Fruit fly (Drosophila melanogaster) whole organism, embryonic: ENCODE measurements around the gene Trim9.

ENCODE experiments used
- Atf3 ChIP-seq: fragments of 200-800 bp; sonication (Bioruptor generic); optimal IDR thresholded peaks from 3 replicates; lab custom pipeline; 2016; ENCODE audit warnings: missing biosample characterization, missing genetic modification characterization
- Bteb2 ChIP-seq: fragments of 200-800 bp; sonication (Bioruptor generic); optimal IDR thresholded peaks from 2 replicates; lab custom pipeline; 2016; ENCODE audit warnings: missing biosample characterization, missing genetic modification characterization
- CG10267 ChIP-seq: fragments of 200-800 bp; sonication (Bioruptor generic); optimal IDR thresholded peaks from 2 replicates; lab custom pipeline; 2018; ENCODE audit warnings: missing biosample characterization, mild to moderate bottlenecking, missing genetic modification characterization, moderate library complexity
- CG11247 ChIP-seq: fragments of 200-800 bp; sonication (Bioruptor generic); IDR thresholded peaks from 2 replicates; pipeline ENCODE4 v1.3.6; 2022; ENCODE audit warnings: missing biosample characterization, missing genetic modification characterization
- CG11560 ChIP-seq: fragments of 200-800 bp; sonication (Bioruptor generic); IDR thresholded peaks from 3 replicates; pipeline ENCODE4 v1.3.6; 2022; ENCODE audit warnings: missing biosample characterization, missing genetic modification characterization
- CG12155 ChIP-seq: fragments of 200-800 bp; sonication (Bioruptor generic); optimal IDR thresholded peaks from 3 replicates; lab custom pipeline; 2016; ENCODE audit warnings: missing biosample characterization, missing genetic modification characterization
- CG14014 ChIP-seq: fragments of 200-800 bp; sonication (Bioruptor generic); IDR thresholded peaks from 2 replicates; pipeline ENCODE4 v1.3.6; 2022; ENCODE audit warnings: missing biosample characterization, missing genetic modification characterization
- CG15011 ChIP-seq: fragments of 200-800 bp; sonication (Bioruptor generic); optimal IDR thresholded peaks from 3 replicates; lab custom pipeline; 2018; ENCODE audit warnings: missing biosample characterization, mild to moderate bottlenecking, missing genetic modification characterization
- CG16779 ChIP-seq: fragments of 200-800 bp; sonication (Bioruptor generic); IDR thresholded peaks from 2 replicates; pipeline ENCODE4 v1.3.6; 2022; ENCODE audit warnings: missing biosample characterization, missing genetic modification characterization
- CG17361 ChIP-seq: fragments of 200-800 bp; sonication (Bioruptor generic); IDR thresholded peaks from 3 replicates; pipeline ENCODE4 v1.3.6; 2022; ENCODE audit warnings: missing biosample characterization, missing genetic modification characterization
- CG3407 ChIP-seq: fragments of 200-800 bp; sonication (Bioruptor generic); optimal IDR thresholded peaks from 2 replicates; lab custom pipeline; 2018; ENCODE audit warnings: missing biosample characterization, mild to moderate bottlenecking, missing genetic modification characterization
- CG43689 ChIP-seq: fragments of 200-800 bp; sonication (Bioruptor generic); IDR thresholded peaks from 2 replicates; pipeline ENCODE4 v1.3.6; 2022; ENCODE audit warnings: missing biosample characterization, missing genetic modification characterization
- CG6272 ChIP-seq: fragments of 200-800 bp; sonication (Bioruptor generic); IDR thresholded peaks from 2 replicates; pipeline ENCODE4 v1.3.6; 2022; ENCODE audit warnings: missing biosample characterization, missing genetic modification characterization
- CG6689 ChIP-seq: fragments of 200-800 bp; sonication (Bioruptor generic); IDR thresholded peaks from 2 replicates; pipeline ENCODE4 v1.3.6; 2022; ENCODE audit warnings: missing biosample characterization, missing genetic modification characterization
- CG7987 ChIP-seq: fragments of 200-800 bp; sonication (Bioruptor generic); optimal IDR thresholded peaks from 2 replicates; lab custom pipeline; 2018; ENCODE audit warnings: missing biosample characterization, mild to moderate bottlenecking, missing genetic modification characterization, moderate library complexity
- CG8388 ChIP-seq: fragments of 200-800 bp; sonication (Bioruptor generic); optimal IDR thresholded peaks from 2 replicates; lab custom pipeline; 2019; ENCODE audit warnings: missing biosample characterization, mild to moderate bottlenecking, missing genetic modification characterization, moderate library complexity
- CG8765 ChIP-seq: fragments of 200-800 bp; sonication (Bioruptor generic); IDR thresholded peaks from 2 replicates; pipeline ENCODE4 v1.3.6; 2022; ENCODE audit warnings: missing biosample characterization, missing genetic modification characterization
- Dfd ChIP-seq, 2 experiments: fragments of >200 bp; optimal IDR thresholded peaks; 2 replicates each; lab custom pipeline; 2017; ENCODE audit warnings: missing biosample characterization in 2 of 2, missing genetic modification characterization in 2 of 2
- Doc2 ChIP-seq: fragments of 200-800 bp; sonication (Bioruptor generic); IDR thresholded peaks from 2 replicates; pipeline ENCODE4 v1.3.6; 2022; ENCODE audit warnings: missing biosample characterization, missing genetic modification characterization
- ERR ChIP-seq: fragments of 200-800 bp; sonication (Bioruptor generic); optimal IDR thresholded peaks from 2 replicates; lab custom pipeline; 2016; ENCODE audit warnings: missing biosample characterization, missing genetic modification characterization
- Elba2 ChIP-seq: fragments of 200-800 bp; sonication (Bioruptor generic); optimal IDR thresholded peaks from 3 replicates; lab custom pipeline; 2016; ENCODE audit warnings: missing biosample characterization, missing genetic modification characterization
- H15 ChIP-seq: fragments of 200-800 bp; sonication (Bioruptor generic); IDR thresholded peaks from 3 replicates; pipeline ENCODE4 v1.3.6; 2022; ENCODE audit warnings: missing biosample characterization, missing genetic modification characterization
- Hr3 ChIP-seq: fragments of 200-800 bp; sonication (Bioruptor generic); optimal IDR thresholded peaks from 3 replicates; lab custom pipeline; 2016; ENCODE audit warnings: missing biosample characterization, missing genetic modification characterization
- Meics ChIP-seq: fragments of 200-800 bp; sonication (Bioruptor generic); optimal IDR thresholded peaks from 2 replicates; lab custom pipeline; 2017; ENCODE audit warnings: missing biosample characterization, mild to moderate bottlenecking, missing genetic modification characterization
- Myb ChIP-seq: fragments of 200-800 bp; sonication (Bioruptor generic); optimal IDR thresholded peaks from 2 replicates; lab custom pipeline; 2016; ENCODE audit warnings: missing biosample characterization, missing genetic modification characterization
- Opbp ChIP-seq: fragments of 200-800 bp; sonication (Bioruptor generic); IDR thresholded peaks from 3 replicates; pipeline ENCODE4 v1.3.6; 2022; ENCODE audit warnings: missing biosample characterization, missing genetic modification characterization; ENCODE audit not compliant: partially characterized antibody
- Spps ChIP-seq: fragments of 200-800 bp; sonication (Bioruptor generic); optimal IDR thresholded peaks from 2 replicates; lab custom pipeline; 2018; ENCODE audit warnings: missing biosample characterization, mild to moderate bottlenecking, missing genetic modification characterization
- crc ChIP-seq: fragments of 200-800 bp; sonication (Bioruptor generic); optimal IDR thresholded peaks from 2 replicates; lab custom pipeline; 2016; ENCODE audit warnings: missing biosample characterization, missing genetic modification characterization
- disco-r ChIP-seq: fragments of 200-800 bp; sonication (Bioruptor generic); optimal IDR thresholded peaks from 2 replicates; lab custom pipeline; 2016; ENCODE audit warnings: missing biosample characterization, missing genetic modification characterization
- dpn ChIP-seq, 2 experiments: fragments of 200-800 bp; sonication (Bioruptor generic); optimal IDR thresholded peaks; 3 replicates each; lab custom pipeline; 2016; ENCODE audit warnings: missing biosample characterization in 2 of 2, missing genetic modification characterization in 2 of 2
- eyg ChIP-seq: fragments of 200-800 bp; sonication (Bioruptor generic); optimal IDR thresholded peaks from 3 replicates; lab custom pipeline; 2016; ENCODE audit warnings: missing biosample characterization, missing genetic modification characterization
- fd3F ChIP-seq: fragments of 200-800 bp; sonication (Bioruptor generic); optimal IDR thresholded peaks from 2 replicates; lab custom pipeline; 2018; ENCODE audit warnings: missing biosample characterization, mild to moderate bottlenecking, missing genetic modification characterization, moderate library complexity
- gce ChIP-seq: fragments of 200-800 bp; sonication (Bioruptor generic); IDR thresholded peaks from 3 replicates; pipeline ENCODE4 v1.3.6; 2022; ENCODE audit warnings: missing biosample characterization, missing genetic modification characterization
- gem ChIP-seq: fragments of 200-800 bp; sonication (Bioruptor generic); optimal IDR thresholded peaks from 2 replicates; lab custom pipeline; 2019; ENCODE audit warnings: missing biosample characterization, mild to moderate bottlenecking, missing genetic modification characterization, moderate library complexity
- hbn ChIP-seq: fragments of 200-800 bp; sonication (Bioruptor generic); IDR thresholded peaks from 2 replicates; pipeline ENCODE4 v1.3.6; 2022; ENCODE audit warnings: missing biosample characterization, missing genetic modification characterization; ENCODE audit not compliant: partially characterized antibody
- kah ChIP-seq: fragments of 200-800 bp; sonication (Bioruptor generic); optimal IDR thresholded peaks from 2 replicates; lab custom pipeline; 2018; ENCODE audit warnings: missing biosample characterization, mild to moderate bottlenecking, missing genetic modification characterization
- klu ChIP-seq: fragments of 200-800 bp; sonication (Bioruptor generic); IDR thresholded peaks from 2 replicates; pipeline ENCODE4 v1.3.6; 2022; ENCODE audit warnings: missing biosample characterization, missing genetic modification characterization
- lbe ChIP-seq: fragments of 200-800 bp; sonication (Bioruptor generic); optimal IDR thresholded peaks from 2 replicates; lab custom pipeline; 2016; ENCODE audit warnings: missing biosample characterization, mild to moderate bottlenecking, missing genetic modification characterization
- maf-S ChIP-seq: fragments of 200-800 bp; sonication (Bioruptor generic); optimal IDR thresholded peaks from 2 replicates; lab custom pipeline; 2016; ENCODE audit warnings: missing biosample characterization, missing genetic modification characterization
- mld ChIP-seq: fragments of 200-800 bp; sonication (Bioruptor generic); IDR thresholded peaks from 3 replicates; pipeline ENCODE4 v1.3.6; 2022; ENCODE audit warnings: missing biosample characterization, missing genetic modification characterization; ENCODE audit not compliant: partially characterized antibody
- nau ChIP-seq: fragments of 200-800 bp; sonication (Bioruptor generic); optimal IDR thresholded peaks from 3 replicates; lab custom pipeline; 2017; ENCODE audit warnings: missing biosample characterization, mild to moderate bottlenecking, missing genetic modification characterization, missing genetic modification reagents
- nerfin-1 ChIP-seq: fragments of 200-800 bp; sonication (Bioruptor generic); optimal IDR thresholded peaks from 3 replicates; lab custom pipeline; 2019; ENCODE audit warnings: missing biosample characterization, mild to moderate bottlenecking, missing genetic modification characterization, moderate library complexity
- pan ChIP-seq, 4 experiments: fragments of >200 bp in 3 of 4; fragments of 200-800 bp in 1 of 4; sonication (Bioruptor generic) in 1 of 4; optimal IDR thresholded peaks in 3 of 4; IDR thresholded peaks in 1 of 4; 2 replicates each; pipeline versions ENCODE4 v1.3.6 to Lab custom; 2017 to 2022; ENCODE audit warnings: missing biosample characterization in 2 of 4, missing genetic modification characterization in 2 of 4, mixed read lengths in 1 of 4
- sc ChIP-seq, 3 experiments: fragments of >200 bp in 2 of 3; fragments of 200-800 bp in 1 of 3; sonication (Bioruptor generic) in 1 of 3; optimal IDR thresholded peaks; 2 replicates in 2 of 3; 3 replicates in 1 of 3; lab custom pipeline; 2017; ENCODE audit warnings: mild to moderate bottlenecking in 1 of 3, missing biosample characterization in 1 of 3, missing genetic modification characterization in 1 of 3, missing genetic modification reagents in 1 of 3
- slbo ChIP-seq: fragments of 200-800 bp; sonication (Bioruptor generic); IDR thresholded peaks from 2 replicates; pipeline ENCODE4 v1.3.6; 2022; ENCODE audit warnings: missing biosample characterization, missing genetic modification characterization
- slou ChIP-seq: fragments of 200-800 bp; sonication (Bioruptor generic); optimal IDR thresholded peaks from 3 replicates; lab custom pipeline; 2016; ENCODE audit warnings: missing biosample characterization, missing genetic modification characterization
- sug ChIP-seq: fragments of 200-800 bp; optimal IDR thresholded peaks from 2 replicates; lab custom pipeline; 2019; ENCODE audit warnings: missing biosample characterization, mild to moderate bottlenecking, missing genetic modification characterization, moderate library complexity
- tap ChIP-seq: fragments of 200-800 bp; optimal IDR thresholded peaks from 3 replicates; lab custom pipeline; 2019; ENCODE audit warnings: missing biosample characterization, mild to moderate bottlenecking, missing genetic modification characterization, moderate library complexity
- zfh2 ChIP-seq: fragments of 200-800 bp; sonication (Bioruptor generic); optimal IDR thresholded peaks from 2 replicates; lab custom pipeline; 2016; ENCODE audit warnings: missing biosample characterization, missing genetic modification characterization

The Trim9 gene

dm6 chr2L:10543048-10543752, 1.5 kb upstream of the Trim9 start (continued):
- TF ChIP-seq nerfin-1 (tag; lab: Kevin White, UChicago), result peak; percentile 39
- TF ChIP-seq CG15011, result no peak
- no peak for TF ChIP-seq mld
- TF ChIP-seq Atf3, result no peak
- no peak for TF ChIP-seq maf-S (GFP tag; lab: Kevin White, UChicago)
- TF ChIP-seq disco-r (GFP tag; lab: Kevin White, UChicago), result no peak
- no peak for TF ChIP-seq Opbp (GFP tag; lab: Robert Waterston, UW)
- no peak for TF ChIP-seq CG7987
- peak; percentile 18 for TF ChIP-seq CG3407 (GFP tag; lab: Kevin White, UChicago)
- TF ChIP-seq CG12155 (GFP tag; lab: Kevin White, UChicago), result peak; percentile 19
- no peak for TF ChIP-seq CG6272 (GFP tag; lab: Robert Waterston, UW)
- TF ChIP-seq Meics (GFP tag; lab: Kevin White, UChicago), result no peak
- TF ChIP-seq kah (GFP tag; lab: Kevin White, UChicago), result no peak
- no peak for TF ChIP-seq klu (GFP tag; lab: Robert Waterston, UW)
- no peak for TF ChIP-seq CG8765
- TF ChIP-seq CG6689, result peak; percentile 70
- no peak for TF ChIP-seq CG11247 (GFP tag; lab: Robert Waterston, UW)
- no peak for TF ChIP-seq Dfd (GFP tag; optimal IDR thresholded peaks at IDR 0.05; lab: Kevin White, UChicago)
- TF ChIP-seq CG11560 (tag; lab: Robert Waterston, UW), result no peak
- TF ChIP-seq CG43689, result no peak
- no peak for TF ChIP-seq pan (optimal IDR thresholded peaks at IDR 0.05; lab: Kevin White, UChicago)
- peak in 1 of 2 experiments; percentile 33 for TF ChIP-seq pan (GFP tag; optimal IDR thresholded peaks at IDR 0.05 in 1 of 2, IDR thresholded peaks at IDR 0.05 in 1 of 2)
- TF ChIP-seq CG14014, result no peak
- no peak for TF ChIP-seq crc
- TF ChIP-seq Myb (GFP tag; lab: Kevin White, UChicago), result no peak
- TF ChIP-seq Hr3 (GFP tag; lab: Kevin White, UChicago), result peak; percentile 69
- TF ChIP-seq CG17361, result peak; percentile 46; the same call in 1 of the 3 replicates
- TF ChIP-seq Elba2 (GFP tag; lab: Kevin White, UChicago), result no peak
- TF ChIP-seq Bteb2 (GFP tag; lab: Kevin White, UChicago), result no peak
- no peak for TF ChIP-seq sug (tag; lab: Kevin White, UChicago)
- no peak for TF ChIP-seq nau
- no peak for TF ChIP-seq sc (optimal IDR thresholded peaks at IDR 0.05; lab: Kevin White, UChicago)
- peak; percentile 18 for TF ChIP-seq sc (GFP tag; optimal IDR thresholded peaks at IDR 0.05; lab: Kevin White, UChicago)
- TF ChIP-seq zfh2 (GFP tag; lab: Kevin White, UChicago), result no peak
- TF ChIP-seq Spps (tag; lab: Kevin White, UChicago), result peak; percentile 44
- no peak for TF ChIP-seq slbo (GFP tag; lab: Robert Waterston, UW)
- TF ChIP-seq H15 (GFP tag; lab: Robert Waterston, UW), result 0 out of 3 replicates have a peak, but pooled peaks have one; percentile 15
- no peak for TF ChIP-seq slou
- no peak for TF ChIP-seq Doc2 (GFP tag; lab: Robert Waterston, UW)
- peak; percentile 43 for TF ChIP-seq tap (tag; lab: Kevin White, UChicago)
- no peak for TF ChIP-seq hbn (GFP tag; lab: Robert Waterston, UW)
- TF ChIP-seq eyg (GFP tag; lab: Kevin White, UChicago), result no peak
- TF ChIP-seq CG8388 (GFP tag; lab: Kevin White, UChicago), result peak; percentile 74
- TF ChIP-seq gem (tag; lab: Kevin White, UChicago), result peak; percentile 83
- peak in 1 of 2 experiments; percentile 47 for TF ChIP-seq dpn (GFP tag; optimal IDR thresholded peaks at IDR 0.05; lab: Kevin White, UChicago)
- peak; percentile 63 for TF ChIP-seq CG10267 (tag; lab: Kevin White, UChicago)
- TF ChIP-seq gce (GFP tag; lab: Robert Waterston, UW), result 0 out of 3 replicates have a peak, but pooled peaks have one; percentile 29
- no peak for TF ChIP-seq CG16779 (GFP tag; lab: Robert Waterston, UW)
- TF ChIP-seq lbe (GFP tag; lab: Kevin White, UChicago), result no peak
- TF ChIP-seq fd3F (GFP tag; lab: Kevin White, UChicago), result no peak
- TF ChIP-seq ERR (GFP tag; lab: Kevin White, UChicago), result no peak
